Fruit fly (Drosophila melanogaster): ENCODE results near the gene Hmgcl.

DNA sequence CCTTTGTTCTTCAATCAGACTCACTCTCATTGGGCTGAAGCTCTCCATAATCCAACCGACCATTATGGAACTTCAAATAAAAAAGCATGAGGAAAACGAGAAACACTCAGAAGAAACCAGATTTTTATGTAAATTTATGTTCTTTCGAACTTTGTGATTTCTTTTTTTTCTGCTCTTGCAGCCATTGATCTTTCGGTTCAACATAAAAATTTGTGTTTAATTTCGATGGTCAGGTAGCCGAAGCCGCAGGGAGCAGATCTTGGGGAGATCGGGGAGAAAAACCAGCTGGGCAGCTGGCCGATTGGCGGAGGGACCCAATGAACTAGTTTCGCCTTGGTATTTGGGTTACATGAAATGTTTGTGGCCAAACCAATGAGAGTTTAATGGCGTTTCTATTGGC, 44.1 kb downstream of the Hmgcl start:
- TF ChIP-seq CG7839 (tag; optimal IDR thresholded peaks at IDR 0.05): no peak
- TF ChIP-seq grau (tag; optimal IDR thresholded peaks at IDR 0.05): no peak
- no peak for TF ChIP-seq Hr78 (GFP tag; optimal IDR thresholded peaks at IDR 0.05)
- TF ChIP-seq HLH4C (GFP tag; IDR thresholded peaks at IDR 0.05; ENCODE audit: partially characterized antibody): no peak
- no peak for TF ChIP-seq CG16779 (GFP tag; IDR thresholded peaks at IDR 0.05)
- no peak for TF ChIP-seq jumu (GFP tag; optimal IDR thresholded peaks at IDR 0.05)
- no peak for TF ChIP-seq H2.0 (GFP tag; IDR thresholded peaks at IDR 0.05)
- no peak for TF ChIP-seq pan (optimal IDR thresholded peaks at IDR 0.05)
- no peak for TF ChIP-seq pan (GFP tag; optimal IDR thresholded peaks at IDR 0.05 in 1 of 2, IDR thresholded peaks at IDR 0.05 in 1 of 2)
- TF ChIP-seq otp (GFP tag; IDR thresholded peaks at IDR 0.05): no peak
